Fruit fly (Drosophila melanogaster) whole organism, adult: ENCODE data around the gene HisCl1.

Source experiments
- CG11617 ChIP-seq: fragments of 200-800 bp; sonication (Bioruptor generic); optimal IDR thresholded peaks from 2 replicates; lab custom pipeline; 2017; ENCODE audit warnings: mild to moderate bottlenecking, missing biosample characterization, missing genetic modification reagents, missing genetic modification characterization
- CG12768 ChIP-seq: fragments of 200-800 bp; sonication (Bioruptor generic); optimal IDR thresholded peaks from 2 replicates; lab custom pipeline; 2017; ENCODE audit warnings: missing biosample characterization, missing genetic modification characterization, mild to moderate bottlenecking, moderate library complexity, missing genetic modification reagents
- CG14711 ChIP-seq: fragments of 200-800 bp; sonication (Bioruptor generic); optimal IDR thresholded peaks from 2 replicates; lab custom pipeline; 2018; ENCODE audit warnings: missing biosample characterization, mild to moderate bottlenecking, missing genetic modification characterization, moderate library complexity
- CG1620 ChIP-seq: fragments of 200-800 bp; sonication (Bioruptor generic); optimal IDR thresholded peaks from 2 replicates; lab custom pipeline; 2016; ENCODE audit warnings: missing biosample characterization, missing genetic modification characterization
- CG33017 ChIP-seq: fragments of 200-800 bp; sonication (Bioruptor generic); optimal IDR thresholded peaks from 2 replicates; lab custom pipeline; 2018; ENCODE audit warnings: missing biosample characterization, mild to moderate bottlenecking, missing genetic modification characterization, moderate library complexity
- CG5204 ChIP-seq: fragments of 200-800 bp; sonication (Bioruptor generic); optimal IDR thresholded peaks from 2 replicates; lab custom pipeline; 2016; ENCODE audit warnings: missing biosample characterization, missing genetic modification characterization
- CG7045 ChIP-seq: fragments of 200-800 bp; sonication (Bioruptor generic); optimal IDR thresholded peaks from 2 replicates; lab custom pipeline; 2017; ENCODE audit warnings: missing biosample characterization, mild to moderate bottlenecking, missing genetic modification characterization
- CG7101 ChIP-seq: fragments of 200-800 bp; sonication (Bioruptor generic); optimal IDR thresholded peaks from 2 replicates; lab custom pipeline; 2018; ENCODE audit warnings: missing biosample characterization, mild to moderate bottlenecking, missing genetic modification characterization, moderate library complexity
- Clk ChIP-seq: fragments of 200-800 bp; sonication (Bioruptor generic); optimal IDR thresholded peaks from 2 replicates; lab custom pipeline; 2017; ENCODE audit warnings: missing biosample characterization, missing genetic modification characterization
- Crg-1 ChIP-seq: fragments of 200-800 bp; sonication (Bioruptor generic); optimal IDR thresholded peaks from 2 replicates; lab custom pipeline; 2016; ENCODE audit warnings: missing biosample characterization, missing genetic modification characterization
- Hr96 ChIP-seq: fragments of 200-800 bp; sonication (Bioruptor generic); optimal IDR thresholded peaks from 2 replicates; lab custom pipeline; 2016; ENCODE audit warnings: missing biosample characterization, missing genetic modification characterization
- Mnt ChIP-seq: fragments of 200-800 bp; sonication (Bioruptor generic); optimal IDR thresholded peaks from 2 replicates; lab custom pipeline; 2016; ENCODE audit warnings: missing biosample characterization, mild to moderate bottlenecking, missing genetic modification characterization
- bab1 ChIP-seq: fragments of 200-800 bp; sonication (Bioruptor generic); optimal IDR thresholded peaks from 3 replicates; lab custom pipeline; 2019; ENCODE audit warnings: missing biosample characterization, mild to moderate bottlenecking, missing genetic modification characterization, moderate library complexity
- cic ChIP-seq: fragments of 200-800 bp; sonication (Bioruptor generic); optimal IDR thresholded peaks from 2 replicates; lab custom pipeline; 2017; ENCODE audit warnings: missing biosample characterization, mild to moderate bottlenecking, missing genetic modification characterization, moderate library complexity
- cnc ChIP-seq, 2 experiments: fragments of >200 bp; optimal IDR thresholded peaks; 2 replicates each; lab custom pipeline; 2017
- kay ChIP-seq: fragments of 200-800 bp; sonication (Bioruptor generic); peaks from one replicate; lab custom pipeline; 2016; ENCODE audit warnings: missing biosample characterization, missing genetic modification characterization, borderline replicate concordance
- ovo ChIP-seq: fragments of 200-800 bp; sonication (Bioruptor generic); optimal IDR thresholded peaks from 2 replicates; lab custom pipeline; 2016; ENCODE audit warnings: missing biosample characterization, missing genetic modification characterization
- pad ChIP-seq: fragments of 200-800 bp; sonication (Bioruptor generic); optimal IDR thresholded peaks from 3 replicates; lab custom pipeline; 2017; ENCODE audit warnings: missing biosample characterization, missing genetic modification characterization, mild to moderate bottlenecking, moderate library complexity, missing genetic modification reagents
- tj ChIP-seq: fragments of 200-800 bp; sonication (Bioruptor generic); optimal IDR thresholded peaks from 3 replicates; lab custom pipeline; 2017; ENCODE audit warnings: missing biosample characterization, mild to moderate bottlenecking, missing genetic modification characterization, moderate library complexity
- toe ChIP-seq: fragments of 200-800 bp; sonication (Bioruptor generic); optimal IDR thresholded peaks from 2 replicates; lab custom pipeline; 2016; ENCODE audit warnings: missing biosample characterization, missing genetic modification characterization

Gene HisCl1

DNA sequence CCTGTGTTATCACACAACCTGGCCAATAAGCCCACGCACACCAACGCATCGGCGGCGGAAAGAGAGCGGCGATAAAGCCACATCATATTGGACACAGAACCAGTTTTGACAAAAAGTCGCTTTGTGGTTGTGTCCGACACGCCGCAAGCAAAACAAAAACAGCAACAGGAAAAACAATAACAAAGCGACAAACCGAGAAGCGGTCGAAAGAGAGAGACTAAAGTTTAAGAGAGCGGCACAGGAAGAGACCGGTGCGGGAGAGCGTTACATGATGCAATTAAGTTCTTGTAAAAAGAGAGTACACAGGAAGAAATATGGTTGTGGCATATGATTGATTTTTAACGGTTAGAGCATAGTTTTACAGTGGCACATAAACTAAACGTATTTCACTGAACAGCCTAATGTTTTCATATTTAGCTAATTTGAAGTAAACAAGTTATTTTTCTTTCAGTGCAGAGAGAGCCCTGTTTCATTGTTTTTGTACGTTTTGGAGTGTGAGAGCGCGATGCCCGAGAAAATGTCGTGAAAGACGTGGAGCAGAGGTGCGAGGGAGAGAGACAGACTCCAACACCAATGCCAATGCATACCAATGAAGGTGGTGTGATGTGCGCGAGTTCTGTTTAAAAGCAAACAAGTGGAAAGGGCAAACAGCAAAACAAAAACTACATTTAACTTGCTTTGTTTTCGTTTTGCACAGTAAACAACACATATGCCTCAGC lies 26.1 kb upstream of the HisCl1 start:
- TF ChIP-seq ovo = peak; percentile 96
- peak; percentile 99 for TF ChIP-seq bab1 (GFP tag; lab: Kevin White, UChicago)
- peak; percentile 99 for TF ChIP-seq kay (GFP tag; lab: Kevin White, UChicago)
- TF ChIP-seq CG11617 (GFP tag; lab: Kevin White, UChicago) = peak; percentile 100
- TF ChIP-seq CG12768 (GFP tag; lab: Kevin White, UChicago) = peak; percentile 100
- peak; percentile 100 for TF ChIP-seq toe
- peak; percentile 100 for TF ChIP-seq Crg-1 (GFP tag; lab: Kevin White, UChicago)
- TF ChIP-seq tj (GFP tag; lab: Kevin White, UChicago) = peak; percentile 97
- TF ChIP-seq CG1620 (GFP tag; lab: Kevin White, UChicago) = peak; percentile 100
- no peak for TF ChIP-seq cnc (optimal IDR thresholded peaks at IDR 0.05; lab: Kevin White, UChicago)
- TF ChIP-seq cic (GFP tag; lab: Kevin White, UChicago) = peak; percentile 97
- TF ChIP-seq CG5204 (GFP tag; lab: Kevin White, UChicago) = peak; percentile 100
- peak; percentile 100 for TF ChIP-seq Clk
- peak; percentile 99 for TF ChIP-seq CG14711 (tag; lab: Kevin White, UChicago)
- TF ChIP-seq Mnt (GFP tag; lab: Kevin White, UChicago) = peak; percentile 99
- TF ChIP-seq CG7101 = peak; percentile 100
- peak; percentile 100 for TF ChIP-seq Hr96 (GFP tag; lab: Kevin White, UChicago)
- TF ChIP-seq CG7045 (GFP tag; lab: Kevin White, UChicago) = peak; percentile 100
- peak; percentile 100 for TF ChIP-seq CG33017 (tag; lab: Kevin White, UChicago)
- TF ChIP-seq pad (GFP tag; lab: Kevin White, UChicago) = peak; percentile 97

- TF ChIP-seq kay (GFP tag; lab: Kevin White, UChicago) (peak; percentile 98), tj (GFP tag; lab: Kevin White, UChicago) (peak; percentile 72), CG7045 (GFP tag; lab: Kevin White, UChicago) (no peak)
Measured at dm6 chr3R:11761718-11762117, 25.3 kb upstream of the HisCl1 start.

DNA sequence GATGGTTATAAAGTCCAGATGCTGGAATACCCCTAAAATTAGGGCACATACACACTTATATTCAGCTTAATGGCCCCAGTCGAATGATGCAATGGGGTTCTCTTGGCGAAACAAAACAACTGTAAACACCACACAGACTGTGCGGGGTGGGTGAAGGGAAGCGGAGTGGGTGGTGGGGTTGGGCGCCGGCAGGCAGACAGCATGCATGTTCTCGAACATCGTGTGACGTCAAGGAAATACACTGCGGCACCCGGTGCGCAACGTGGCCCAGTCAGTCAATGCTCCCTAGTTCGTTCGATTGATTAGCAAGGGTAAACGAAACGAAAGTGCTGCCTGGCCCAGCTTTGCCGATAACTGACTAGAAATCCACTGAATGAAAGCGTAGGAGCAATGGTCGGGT lies 24.5 kb upstream of the HisCl1 start:
- TF ChIP-seq Clk (peak; percentile 57), kay (GFP tag; lab: Kevin White, UChicago) (peak; percentile 72), pad (GFP tag; lab: Kevin White, UChicago) (no peak), CG12768 (GFP tag; lab: Kevin White, UChicago) (peak; percentile 83), ovo (peak; percentile 8), CG1620 (GFP tag; lab: Kevin White, UChicago) (no peak), cic (GFP tag; lab: Kevin White, UChicago) (peak; percentile 20), CG7101 (no peak), tj (GFP tag; lab: Kevin White, UChicago) (no peak)

dm6 chr3R:11763494-11764278 lies 23.3 kb upstream of the HisCl1 start:
- TF ChIP-seq CG33017 (tag; lab: Kevin White, UChicago) = no peak
- no peak for TF ChIP-seq pad (GFP tag; lab: Kevin White, UChicago)
- TF ChIP-seq tj (GFP tag; lab: Kevin White, UChicago) = peak; percentile 70

DNA sequence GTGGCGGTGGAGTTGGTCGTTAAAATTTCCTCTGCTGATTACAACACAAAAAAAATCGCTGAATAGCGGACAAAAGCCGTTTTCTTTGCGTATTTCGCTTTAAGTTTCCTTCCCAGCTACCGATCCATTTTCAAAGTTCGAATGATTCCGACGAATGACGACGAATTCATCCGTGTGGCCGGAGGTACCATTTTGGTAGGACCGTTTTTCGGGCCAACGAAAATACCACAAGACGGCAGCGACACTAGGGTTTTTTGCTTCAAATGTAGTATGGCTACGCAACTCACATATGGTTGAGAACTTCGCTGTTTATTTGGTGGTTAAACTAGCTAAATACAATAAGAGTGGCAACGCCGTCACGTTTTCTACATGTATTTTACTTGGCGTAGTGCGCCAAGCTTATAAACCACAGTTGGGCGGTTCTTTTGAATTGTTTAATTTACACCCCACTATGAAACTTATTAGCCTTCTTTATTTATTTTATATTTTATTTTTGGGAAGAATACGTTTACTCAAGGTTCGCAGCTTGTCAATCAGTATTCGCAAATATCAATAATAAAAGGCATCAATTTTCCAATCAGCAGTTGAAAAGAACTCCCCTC lies 22.6 kb upstream of the HisCl1 start, which contains the start of gene Lk6:
Gene Lk6, minus strand, starts transcription at position 179 of the 602 bp plus-strand sequence.
- TF ChIP-seq CG33017 (tag; lab: Kevin White, UChicago) = peak; percentile 84
- peak; percentile 59 for TF ChIP-seq CG1620 (GFP tag; lab: Kevin White, UChicago)
- TF ChIP-seq toe = no peak
- TF ChIP-seq tj (GFP tag; lab: Kevin White, UChicago) = peak; percentile 78
- TF ChIP-seq Clk = peak; percentile 9
- peak; percentile 47 for TF ChIP-seq pad (GFP tag; lab: Kevin White, UChicago)
- TF ChIP-seq bab1 (GFP tag; lab: Kevin White, UChicago) = peak; percentile 90
- TF ChIP-seq ovo = peak; percentile 54
- peak; percentile 90 for TF ChIP-seq kay (GFP tag; lab: Kevin White, UChicago)
- TF ChIP-seq CG14711 (tag; lab: Kevin White, UChicago) = peak; percentile 45
- peak; percentile 58 for TF ChIP-seq CG7045 (GFP tag; lab: Kevin White, UChicago)
- peak; percentile 82 for TF ChIP-seq Mnt (GFP tag; lab: Kevin White, UChicago)
- TF ChIP-seq CG5204 (GFP tag; lab: Kevin White, UChicago) = no peak
- TF ChIP-seq CG12768 (GFP tag; lab: Kevin White, UChicago) = peak; percentile 73
- TF ChIP-seq cic (GFP tag; lab: Kevin White, UChicago) = peak; percentile 93
- TF ChIP-seq Crg-1 (GFP tag; lab: Kevin White, UChicago) = no peak
- TF ChIP-seq CG7101 = peak; percentile 80
- TF ChIP-seq Hr96 (GFP tag; lab: Kevin White, UChicago) = no peak
- TF ChIP-seq CG11617 (GFP tag; lab: Kevin White, UChicago) = peak; percentile 85
- TF ChIP-seq cnc (optimal IDR thresholded peaks at IDR 0.05; lab: Kevin White, UChicago) = no peak
